Worm (Caenorhabditis elegans): ENCODE data around the gene K02A2.5.

DNA sequence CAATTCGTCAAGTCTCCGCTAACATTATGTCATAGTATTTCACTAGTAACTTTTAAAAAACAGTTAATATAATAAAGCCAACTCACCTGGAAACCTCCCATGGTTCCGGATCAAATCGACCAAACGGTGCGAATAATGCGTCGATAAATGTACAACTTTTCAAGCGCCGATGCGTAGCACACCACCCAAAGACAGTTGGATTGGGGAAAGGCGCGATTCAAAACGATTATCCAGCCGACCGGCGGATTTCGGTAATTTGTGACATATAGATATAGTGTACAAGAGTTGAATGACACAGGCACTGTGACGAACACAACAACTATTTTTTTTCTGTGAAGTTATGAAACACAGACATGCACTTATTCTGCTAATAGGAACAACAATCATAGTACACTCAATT, 22.4 kb upstream of the K02A2.5 start, which contains the start of gene kcc-3:
- TF ChIP-seq T22C8.4 (GFP tag; IDR thresholded peaks at IDR 0.05) (no peak), flt-1 (GFP tag; IDR thresholded peaks at IDR 0.05) (no peak), klf-2 (GFP tag; conservative IDR thresholded peaks at IDR 0.05) (no peak), ref-1 (GFP tag; conservative IDR thresholded peaks at IDR 0.05) (no peak), ztf-29 (GFP tag; IDR thresholded peaks at IDR 0.05) (no peak), tab-1 (GFP tag; IDR thresholded peaks at IDR 0.05) (no peak), ztf-23 (GFP tag; IDR thresholded peaks at IDR 0.05) (no peak), med-1 (GFP tag; optimal IDR thresholded peaks at IDR 0.05; ENCODE audit: insufficient read depth) (no peak), cog-1 (tag; optimal IDR thresholded peaks at IDR 0.05) (no peak)

Data from whole organism, midembryonic.